Worm (Caenorhabditis elegans): ENCODE data around the gene ephx-1.

- TF ChIP-seq klf-2 (GFP tag; conservative IDR thresholded peaks at IDR 0.05) (no peak), med-1 (GFP tag; optimal IDR thresholded peaks at IDR 0.05; ENCODE audit: insufficient read depth) (no peak), ztf-29 (GFP tag; IDR thresholded peaks at IDR 0.05) (no peak), flt-1 (GFP tag; IDR thresholded peaks at IDR 0.05) (peak; percentile 54; the same call in 1 of the 2 replicates)
Observed at ce11 chrII:3999537-3999936, 5.2 kb upstream of the ephx-1 start.

Measured in whole organism, midembryonic.